Fruit fly (Drosophila melanogaster): ENCODE data around the gene Fadd.
A peak's percentile ranks its signal among the peaks of the same experiment; 100 is the strongest.

The Fadd gene

dm6 chr3R:22039480-22039879, 5.2 kb downstream of the Fadd start (continued):
- TF ChIP-seq scrt (GFP tag; optimal IDR thresholded peaks at IDR 0.05) (no peak), tgo (GFP tag; IDR thresholded peaks at IDR 0.05) (peak; percentile 70), CG10209 (GFP tag; optimal IDR thresholded peaks at IDR 0.05) (peak; percentile 4), lola (GFP tag; optimal IDR thresholded peaks at IDR 0.05) (peak in 1 of 3 experiments; percentile 12), Neu2 (GFP tag; optimal IDR thresholded peaks at IDR 0.05; ENCODE audit: borderline replicate concordance) (no peak), esg (GFP tag; conservative IDR thresholded peaks at IDR 0.05) (peak; percentile 29; the same call in 1 of the 2 replicates), fd102C (GFP tag; optimal IDR thresholded peaks at IDR 0.05) (no peak), Ets97D (GFP tag; optimal IDR thresholded peaks at IDR 0.05) (no peak), E2f1 (GFP tag; IDR thresholded peaks at IDR 0.05) (peak; percentile 53), CG18476 (GFP tag; optimal IDR thresholded peaks at IDR 0.05) (peak; percentile 18), Taf1 (GFP tag; IDR thresholded peaks at IDR 0.05) (no peak), grau (tag; optimal IDR thresholded peaks at IDR 0.05) (peak; percentile 38), lov (optimal IDR thresholded peaks at IDR 0.05) (no peak), lov (GFP tag; IDR thresholded peaks at IDR 0.05) (peak; percentile 82; the same call in 2 of the 3 replicates), E2f2 (GFP tag; IDR thresholded peaks at IDR 0.05) (peak; percentile 52; the same call in 1 of the 2 replicates), emc (GFP tag; optimal IDR thresholded peaks at IDR 0.05) (no peak), cwo (GFP tag; optimal IDR thresholded peaks at IDR 0.05) (peak; percentile 23), Elba2 (GFP tag; optimal IDR thresholded peaks at IDR 0.05) (no peak), CG7786 (GFP tag; optimal IDR thresholded peaks at IDR 0.05) (no peak), CG2199 (GFP tag; IDR thresholded peaks at IDR 0.05) (no peak), CG5245 (GFP tag; optimal IDR thresholded peaks at IDR 0.05) (peak; percentile 15), MTF-1 (GFP tag; optimal IDR thresholded peaks at IDR 0.05; ENCODE audit: borderline replicate concordance) (no peak), TFAM (GFP tag; optimal IDR thresholded peaks at IDR 0.05) (no peak), Hr78 (GFP tag; optimal IDR thresholded peaks at IDR 0.05) (peak in 1 of 2 experiments; percentile 62), CG43689 (GFP tag; IDR thresholded peaks at IDR 0.05) (no peak), Chrac-16 (GFP tag; optimal IDR thresholded peaks at IDR 0.05) (peak; percentile 17), CG6272 (GFP tag; IDR thresholded peaks at IDR 0.05) (0 out of 2 replicates have a peak, but pooled peaks have one; percentile 6), tup (GFP tag; optimal IDR thresholded peaks at IDR 0.05) (no peak), ewg (GFP tag; optimal IDR thresholded peaks at IDR 0.05) (peak; percentile 32), Dad (GFP tag; optimal IDR thresholded peaks at IDR 0.05) (no peak), lilli (GFP tag; optimal IDR thresholded peaks at IDR 0.05) (peak; percentile 36), fd3F (GFP tag; optimal IDR thresholded peaks at IDR 0.05) (no peak), Hr51 (GFP tag; optimal IDR thresholded peaks at IDR 0.05) (peak in 1 of 2 experiments; percentile 67), CG12219 (GFP tag; optimal IDR thresholded peaks at IDR 0.05) (peak; percentile 30), CG4404 (GFP tag; IDR thresholded peaks at IDR 0.05) (peak; percentile 49), Spps (tag; optimal IDR thresholded peaks at IDR 0.05) (no peak), pzg (GFP tag; optimal IDR thresholded peaks at IDR 0.05) (no peak), ttk (GFP tag; IDR thresholded peaks at IDR 0.05) (peak; percentile 52), CG2712 (tag; optimal IDR thresholded peaks at IDR 0.05) (peak; percentile 63), CG12769 (tag; optimal IDR thresholded peaks at IDR 0.05) (no peak), usp (GFP tag; optimal IDR thresholded peaks at IDR 0.05) (no peak), HLHmδ (GFP tag; optimal IDR thresholded peaks at IDR 0.05) (no peak), Bdp1 (GFP tag; optimal IDR thresholded peaks at IDR 0.05) (peak; percentile 13), CG30403 (GFP tag; optimal IDR thresholded peaks at IDR 0.05) (peak; percentile 38), unpg (GFP tag; optimal IDR thresholded peaks at IDR 0.05) (no peak), Ssrp (tag; optimal IDR thresholded peaks at IDR 0.05) (peak; percentile 45), gcm (GFP tag; optimal IDR thresholded peaks at IDR 0.05) (no peak), Atf6 (GFP tag; IDR thresholded peaks at IDR 0.05) (0 out of 2 replicates have a peak, but pooled peaks have one; percentile 27), CG4360 (GFP tag; IDR thresholded peaks at IDR 0.05) (peak; percentile 54), Hsf (GFP tag; optimal IDR thresholded peaks at IDR 0.05) (peak; percentile 45)

Measured in whole organism, embryonic.